Worm (Caenorhabditis elegans): Measurements from ENCODE around the gene T06E8.8.

T06E8.8 gene

DNA sequence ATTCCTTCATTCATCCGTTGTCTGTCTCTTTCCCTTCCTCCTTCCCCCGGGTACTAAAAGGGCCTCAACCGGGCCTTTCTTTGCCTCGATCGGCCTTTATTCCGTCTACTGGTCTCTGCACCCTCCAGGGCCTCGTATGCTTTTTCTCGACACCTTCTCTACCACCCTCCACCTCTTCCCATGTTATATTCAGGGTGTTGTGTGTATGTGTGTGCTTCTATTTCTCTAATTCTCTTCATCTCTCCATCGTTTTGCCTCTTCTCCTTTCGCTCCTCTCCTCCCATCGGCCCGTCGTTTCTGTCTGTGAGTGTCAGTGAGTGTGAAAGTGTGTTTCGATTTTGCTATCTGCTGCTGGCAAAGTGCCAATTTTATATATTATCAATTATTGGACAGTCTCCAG, 3.7 kb upstream of the T06E8.8 start:
- TF ChIP-seq D1046.2 (GFP tag; IDR thresholded peaks at IDR 0.05) (no peak), lir-3 (tag; optimal IDR thresholded peaks at IDR 0.05) (no peak), tag-97 (GFP tag; IDR thresholded peaks at IDR 0.05) (no peak), ama-1 (optimal IDR thresholded peaks at IDR 0.05) (no peak), T26A8.4 (GFP tag; IDR thresholded peaks at IDR 0.05) (peak; percentile 45; the same call in 1 of the 2 replicates), daf-16 (GFP tag; optimal IDR thresholded peaks at IDR 0.05) (peak in 1 of 2 experiments; percentile 6), daf-16 (tag; optimal IDR thresholded peaks at IDR 0.05) (peak; percentile 74), vab-7 (GFP tag; IDR thresholded peaks at IDR 0.05) (no peak), nhr-111 (GFP tag; optimal IDR thresholded peaks at IDR 0.05) (no peak), nhr-11 (tag; optimal IDR thresholded peaks at IDR 0.05) (no peak), nhr-237 (tag; optimal IDR thresholded peaks at IDR 0.05) (no peak), R02D3.7 (tag; optimal IDR thresholded peaks at IDR 0.05) (no peak), mdt-29 (GFP tag; IDR thresholded peaks at IDR 0.05) (no peak), lin-1 (GFP tag; IDR thresholded peaks at IDR 0.05) (no peak), unc-39 (tag; optimal IDR thresholded peaks at IDR 0.05) (no peak), unc-130 (GFP tag; optimal IDR thresholded peaks at IDR 0.05) (no peak), ceh-82 (tag; optimal IDR thresholded peaks at IDR 0.05) (no peak), tra-1 (GFP tag; IDR thresholded peaks at IDR 0.05) (no peak), lin-13 (GFP tag; optimal IDR thresholded peaks at IDR 0.05) (peak; percentile 70), ces-1 (GFP tag; optimal IDR thresholded peaks at IDR 0.05) (no peak), cey-2 (tag; optimal IDR thresholded peaks at IDR 0.05; ENCODE audit: borderline replicate concordance, insufficient read depth) (no peak), zip-11 (GFP tag; IDR thresholded peaks at IDR 0.05) (no peak), ceh-32 (tag; optimal IDR thresholded peaks at IDR 0.05; ENCODE audit: poor library complexity) (peak; percentile 20), spr-1 (tag; optimal IDR thresholded peaks at IDR 0.05) (peak; percentile 47), ctbp-1 (GFP tag; IDR thresholded peaks at IDR 0.05) (peak; percentile 60; the same call in 1 of the 2 replicates), egl-27 (tag; optimal IDR thresholded peaks at IDR 0.05) (no peak), ceh-28 (tag; optimal IDR thresholded peaks at IDR 0.05) (no peak), nhr-41 (GFP tag; IDR thresholded peaks at IDR 0.05) (no peak), Y5F2A.4 (GFP tag; optimal IDR thresholded peaks at IDR 0.05) (no peak), jun-1 (tag; optimal IDR thresholded peaks at IDR 0.05) (peak; percentile 55), lim-7 (GFP tag; IDR thresholded peaks at IDR 0.05) (no peak), nhr-10 (tag; optimal IDR thresholded peaks at IDR 0.05) (no peak), pqm-1 (tag; optimal IDR thresholded peaks at IDR 0.05) (peak; percentile 58), ceh-44 (GFP tag; IDR thresholded peaks at IDR 0.05) (no peak), madf-9 (GFP tag; conservative IDR thresholded peaks at IDR 0.05) (no peak; the same call in 1 of the 2 replicates), ZK546.5 (tag; optimal IDR thresholded peaks at IDR 0.05) (no peak), attf-4 (tag; optimal IDR thresholded peaks at IDR 0.05) (no peak), pha-4 (GFP tag; IDR thresholded peaks at IDR 0.05) (peak; percentile 25; the same call in 1 of the 2 replicates), pha-4 (tag; optimal IDR thresholded peaks at IDR 0.05) (peak; percentile 22), nhr-102 (tag; optimal IDR thresholded peaks at IDR 0.05) (peak; percentile 54), aha-1 (tag) (peak; percentile 97), mdl-1 (tag; optimal IDR thresholded peaks at IDR 0.05) (peak; percentile 24 to 79), gei-8 (GFP tag; optimal IDR thresholded peaks at IDR 0.05) (no peak), nhr-48 (tag; optimal IDR thresholded peaks at IDR 0.05) (peak; percentile 59), rbr-2 (tag; optimal IDR thresholded peaks at IDR 0.05) (peak; percentile 77), mxl-3 (GFP tag; optimal IDR thresholded peaks at IDR 0.05) (peak; percentile 68), Y48G9A.11 (GFP tag; IDR thresholded peaks at IDR 0.05) (no peak), ZK337.2 (GFP tag; IDR thresholded peaks at IDR 0.05) (no peak), daf-12 (tag; optimal IDR thresholded peaks at IDR 0.05) (no peak), lin-15B (tag; optimal IDR thresholded peaks at IDR 0.05) (no peak), mep-1 (tag; optimal IDR thresholded peaks at IDR 0.05) (peak; percentile 89), sdz-12 (GFP tag; optimal IDR thresholded peaks at IDR 0.05) (no peak), lsy-2 (tag; optimal IDR thresholded peaks at IDR 0.05) (peak; percentile 68 to 88)

Data from whole organism, L4 larva.